Worm (Caenorhabditis elegans) whole organism, late embryonic: ENCODE results near the gene egl-9.

ENCODE experiments used
- fkh-10 ChIP-seq: fragments of 150-350 bp; optimal IDR thresholded peaks from 2 replicates; lab custom pipeline; 2014; ENCODE audit warnings: missing biosample characterization, missing genetic modification reagents, missing genetic modification characterization
- hlh-6 ChIP-seq: sonication (generic microtip); optimal IDR thresholded peaks from 2 replicates; lab custom pipeline; 2016; ENCODE audit warnings: missing genotype, missing genetic modification characterization, missing compliant biosample characterization
- pax-1 ChIP-seq: fragments of 150-350 bp; optimal IDR thresholded peaks from 2 replicates; lab custom pipeline; 2014; ENCODE audit warnings: missing biosample characterization, missing genetic modification characterization
- rnt-1 ChIP-seq: sonication (generic microtip); optimal IDR thresholded peaks from 2 replicates; lab custom pipeline; 2016; ENCODE audit warnings: missing genetic modification characterization, missing compliant biosample characterization

- TF ChIP-seq hlh-6 (tag; lab: Kevin White, UChicago): no peak
- no peak for TF ChIP-seq rnt-1 (tag; lab: Kevin White, UChicago)
- no peak for TF ChIP-seq fkh-10 (GFP tag; lab: Kevin White, UChicago)
- no peak for TF ChIP-seq pax-1 (tag; lab: Kevin White, UChicago)
Measured at ce11 chrV:10483995-10484394, 15.7 kb downstream of the egl-9 start.
